Worm (Caenorhabditis elegans): ENCODE measurements around the gene pqn-18.

DNA sequence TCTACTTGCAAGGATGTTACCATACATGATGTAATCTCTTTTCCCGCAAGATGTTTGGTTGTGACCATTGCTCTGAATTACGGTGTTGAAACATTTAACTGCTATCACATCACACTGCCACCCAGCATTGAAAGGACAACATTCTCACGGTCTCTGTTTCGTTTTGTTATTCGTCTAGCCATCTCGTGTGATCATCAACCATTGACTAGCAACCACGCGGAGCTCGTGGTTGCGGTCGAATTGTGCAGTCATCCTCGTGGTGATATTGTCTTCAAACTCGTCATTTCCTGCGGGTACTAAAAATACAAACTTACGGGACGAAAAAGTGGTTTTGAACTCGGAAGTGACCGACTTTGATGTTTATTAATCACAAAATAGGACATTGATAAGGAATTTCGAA is 32.0 kb upstream of the pqn-18 start:
- no peak for TF ChIP-seq efl-1 (GFP tag; optimal IDR thresholded peaks at IDR 0.05)
- TF ChIP-seq ceh-100 (GFP tag; IDR thresholded peaks at IDR 0.05), result no peak
- TF ChIP-seq K12H6.12 (tag; optimal IDR thresholded peaks at IDR 0.05), result no peak
